Fruit fly (Drosophila melanogaster) S2 (cell line): Measurements from ENCODE around the gene CG12535.

Experiments
- CG8478 ChIP-seq: fragments of >200 bp; optimal IDR thresholded peaks from 2 replicates; lab custom pipeline; 2018
- CTCF ChIP-seq, 2 experiments: fragments of >200 bp; optimal IDR thresholded peaks; 2 replicates each; lab custom pipeline; 2018

- TF ChIP-seq CTCF (optimal IDR thresholded peaks at IDR 0.05; lab: Kevin White, UChicago), result peak in 1 of 2 experiments; percentile 17
- TF ChIP-seq CG8478 (lab: Kevin White, UChicago), result no peak
Observed at dm6 chrX:3465551-3465950, 16.8 kb upstream of the CG12535 start.
